Worm (Caenorhabditis elegans) whole organism, L1 larva: ENCODE data around the gene F53B3.5.

Source experiments
- C04F5.9 ChIP-seq: sonication (generic microtip); optimal IDR thresholded peaks from 2 replicates; lab custom pipeline; 2016; ENCODE audit warnings: missing genetic modification characterization, missing compliant biosample characterization
- C16A3.4 ChIP-seq: fragments of 150-350 bp; optimal IDR thresholded peaks from 2 replicates; lab custom pipeline; 2014; ENCODE audit warnings: missing biosample characterization, missing genetic modification characterization
- C34B4.2 ChIP-seq: sonication (generic microtip); optimal IDR thresholded peaks from 2 replicates; lab custom pipeline; 2017; ENCODE audit warnings: mild to moderate bottlenecking, missing genetic modification characterization, missing compliant biosample characterization
- Y116A8C.19 ChIP-seq: sonication (generic microtip); optimal IDR thresholded peaks from 2 replicates; lab custom pipeline; 2016; ENCODE audit warnings: missing compliant biosample characterization, missing genetic modification characterization, borderline replicate concordance
- aha-1 ChIP-seq: fragments of 150-350 bp; optimal IDR thresholded peaks from 2 replicates; lab custom pipeline; 2014; ENCODE audit warnings: missing biosample characterization, missing genetic modification characterization
- ama-1 ChIP-seq: fragments of 150-350 bp; optimal IDR thresholded peaks from 2 replicates; lab custom pipeline; 2014
- ceh-63 ChIP-seq: fragments of 200-800 bp; sonication (Bioruptor generic); optimal IDR thresholded peaks from 2 replicates; lab custom pipeline; 2018; ENCODE audit warnings: mild to moderate bottlenecking, missing genetic modification characterization, missing compliant biosample characterization
- ceh-8 ChIP-seq: fragments of 200-800 bp; sonication (Bioruptor generic); optimal IDR thresholded peaks from 2 replicates; lab custom pipeline; 2018; ENCODE audit warnings: mild to moderate bottlenecking, missing genetic modification characterization, moderate library complexity, missing compliant biosample characterization
- ceh-82 ChIP-seq, 3 experiments: fragments of 150-350 bp in 1 of 3; sonication (generic microtip) in 2 of 3; optimal IDR thresholded peaks; 2 replicates each; lab custom pipeline; 2014 to 2017; ENCODE audit warnings: missing biosample characterization in 3 of 3, missing genetic modification characterization in 3 of 3
- ceh-90 ChIP-seq: sonication (generic microtip); optimal IDR thresholded peaks from 2 replicates; lab custom pipeline; 2016; ENCODE audit warnings: missing genetic modification characterization, missing compliant biosample characterization
- ces-1 ChIP-seq: fragments of 150-350 bp; optimal IDR thresholded peaks from 2 replicates; lab custom pipeline; 2014; ENCODE audit warnings: missing biosample characterization, missing genetic modification reagents, missing genetic modification characterization
- efl-1 ChIP-seq, 4 experiments: fragments of 150-350 bp; optimal IDR thresholded peaks in 3 of 4; peaks in 1 of 4; 1 replicate in 1 of 4; 2 replicates in 3 of 4; lab custom pipeline; 2014; ENCODE audit warnings: missing biosample characterization in 2 of 4, missing genetic modification characterization in 2 of 4, missing genetic modification reagents in 2 of 4
- elt-2 ChIP-seq: sonication (generic microtip); optimal IDR thresholded peaks from 2 replicates; lab custom pipeline; 2016; ENCODE audit warnings: missing genetic modification characterization, mild to moderate bottlenecking, inconsistent platforms, missing compliant biosample characterization, missing genetic modification reagents
- elt-3 ChIP-seq, 6 experiments: fragments of 150-350 bp in 1 of 6; sonication (generic microtip); optimal IDR thresholded peaks; 2 replicates each; lab custom pipeline; 2017 to 2018; ENCODE audit warnings: missing biosample characterization in 6 of 6, missing genetic modification characterization in 6 of 6, inconsistent platforms in 1 of 6
- ets-5 ChIP-seq: fragments of 200-800 bp; sonication (Bioruptor generic); IDR thresholded peaks from 2 replicates; pipeline ENCODE4 v1.3.6; 2022; ENCODE audit warnings: missing genetic modification characterization, missing compliant biosample characterization
- grh-1 ChIP-seq: fragments of 200-800 bp; sonication (Bioruptor generic); IDR thresholded peaks from 2 replicates; pipeline ENCODE4 v1.3.6; 2022; ENCODE audit warnings: missing genetic modification reagents, missing genetic modification characterization, missing compliant biosample characterization
- hlh-17 ChIP-seq: fragments of 200-800 bp; sonication (Bioruptor generic); optimal IDR thresholded peaks from 2 replicates; lab custom pipeline; 2018; ENCODE audit warnings: missing genetic modification characterization, mild to moderate bottlenecking, missing compliant biosample characterization, moderate library complexity, borderline replicate concordance
- hlh-4 ChIP-seq: sonication (generic microtip); optimal IDR thresholded peaks from 2 replicates; lab custom pipeline; 2016; ENCODE audit warnings: mild to moderate bottlenecking, missing genetic modification characterization, missing compliant biosample characterization
- hpl-2 ChIP-seq: fragments of 150-350 bp; optimal IDR thresholded peaks from 2 replicates; lab custom pipeline; 2014; ENCODE audit warnings: missing biosample characterization, missing genetic modification reagents, missing genetic modification characterization
- isw-1 ChIP-seq: fragments of 200-800 bp; sonication (Bioruptor generic); IDR thresholded peaks from 2 replicates; pipeline ENCODE4 v1.3.6; 2022; ENCODE audit warnings: missing genetic modification characterization, missing compliant biosample characterization
- jun-1 ChIP-seq: fragments of 150-350 bp; optimal IDR thresholded peaks from 2 replicates; lab custom pipeline; 2014; ENCODE audit warnings: missing biosample characterization, missing genetic modification reagents, missing genetic modification characterization
- lin-14 ChIP-seq: fragments of 200-800 bp; sonication (Bioruptor generic); optimal IDR thresholded peaks from 2 replicates; lab custom pipeline; 2018; ENCODE audit warnings: mild to moderate bottlenecking, missing genetic modification characterization, moderate library complexity, missing compliant biosample characterization
- lin-35 ChIP-seq, 2 experiments: fragments of 150-350 bp; optimal IDR thresholded peaks; 2 replicates each; lab custom pipeline; 2014; ENCODE audit warnings: missing biosample characterization in 2 of 2, missing genetic modification characterization in 2 of 2, missing genetic modification reagents in 2 of 2
- lir-3 ChIP-seq: sonication (generic microtip); optimal IDR thresholded peaks from 2 replicates; lab custom pipeline; 2016; ENCODE audit warnings: mild to moderate bottlenecking, missing genetic modification characterization, moderate library complexity, missing compliant biosample characterization; ENCODE audit not compliant: poor library complexity
- mdl-1 ChIP-seq, 2 experiments: fragments of 150-350 bp; optimal IDR thresholded peaks; 2 replicates each; lab custom pipeline; 2014 to 2017; ENCODE audit warnings: missing biosample characterization in 2 of 2, missing genetic modification characterization in 2 of 2, inconsistent platforms in 1 of 2
- mef-2 ChIP-seq: fragments of 150-350 bp; optimal IDR thresholded peaks from 2 replicates; lab custom pipeline; 2014; ENCODE audit warnings: missing biosample characterization, missing genetic modification characterization
- mep-1 ChIP-seq: fragments of 150-350 bp; optimal IDR thresholded peaks from 2 replicates; lab custom pipeline; 2014; ENCODE audit warnings: missing biosample characterization, missing genetic modification characterization
- nhr-12 ChIP-seq: sonication (generic microtip); optimal IDR thresholded peaks from 2 replicates; lab custom pipeline; 2017; ENCODE audit warnings: missing biosample characterization, missing genetic modification characterization
- nhr-19 ChIP-seq: fragments of 200-800 bp; sonication (Bioruptor generic); conservative IDR thresholded peaks from 2 replicates; pipeline ENCODE4 v1.3.6; 2022; ENCODE audit warnings: missing genetic modification characterization, missing compliant biosample characterization
- nhr-20 ChIP-seq: sonication (generic microtip); optimal IDR thresholded peaks from 2 replicates; lab custom pipeline; 2016; ENCODE audit warnings: mild to moderate bottlenecking, missing genetic modification characterization, missing compliant biosample characterization
- nhr-237 ChIP-seq: fragments of 150-350 bp; optimal IDR thresholded peaks from 2 replicates; lab custom pipeline; 2014; ENCODE audit warnings: missing biosample characterization, missing genetic modification characterization
- nhr-28 ChIP-seq: fragments of 150-350 bp; optimal IDR thresholded peaks from 2 replicates; lab custom pipeline; 2014; ENCODE audit warnings: missing biosample characterization, missing genetic modification characterization
- nhr-71 ChIP-seq: sonication (generic microtip); optimal IDR thresholded peaks from 2 replicates; lab custom pipeline; 2016; ENCODE audit warnings: mild to moderate bottlenecking, missing genetic modification characterization, moderate library complexity, missing compliant biosample characterization
- nhr-84 ChIP-seq: sonication (generic microtip); optimal IDR thresholded peaks from 2 replicates; lab custom pipeline; 2017; ENCODE audit warnings: missing biosample characterization, missing genetic modification characterization
- nhr-90 ChIP-seq: sonication (generic microtip); optimal IDR thresholded peaks from 2 replicates; lab custom pipeline; 2016; ENCODE audit warnings: mild to moderate bottlenecking, missing genetic modification characterization, missing compliant biosample characterization; ENCODE audit not compliant: poor library complexity
- pax-3 ChIP-seq: fragments of 200-800 bp; sonication (Bioruptor generic); optimal IDR thresholded peaks from 2 replicates; lab custom pipeline; 2018; ENCODE audit warnings: mild to moderate bottlenecking, missing genetic modification characterization, moderate library complexity, missing compliant biosample characterization
- rnt-1 ChIP-seq: sonication (generic microtip); optimal IDR thresholded peaks from 2 replicates; lab custom pipeline; 2016; ENCODE audit warnings: mild to moderate bottlenecking, missing genetic modification characterization, moderate library complexity, missing compliant biosample characterization
- skn-1 ChIP-seq: fragments of 150-350 bp; optimal IDR thresholded peaks from 2 replicates; lab custom pipeline; 2014; ENCODE audit warnings: missing biosample characterization, missing genetic modification characterization
- snu-23 ChIP-seq: sonication (generic microtip); optimal IDR thresholded peaks from 2 replicates; lab custom pipeline; 2016; ENCODE audit warnings: missing genetic modification characterization, missing compliant biosample characterization
- sox-4 ChIP-seq: sonication (generic microtip); optimal IDR thresholded peaks from 2 replicates; lab custom pipeline; 2016; ENCODE audit warnings: missing genetic modification characterization, missing compliant biosample characterization
- sptf-1 ChIP-seq: fragments of 150-350 bp; optimal IDR thresholded peaks from 2 replicates; lab custom pipeline; 2014; ENCODE audit warnings: missing biosample characterization, missing genetic modification characterization
- swsn-7 ChIP-seq: sonication (generic microtip); optimal IDR thresholded peaks from 2 replicates; lab custom pipeline; 2016; ENCODE audit warnings: missing genetic modification characterization, missing compliant biosample characterization
- tbx-2 ChIP-seq: sonication (generic microtip); optimal IDR thresholded peaks from 2 replicates; lab custom pipeline; 2016; ENCODE audit warnings: missing genetic modification characterization, missing compliant biosample characterization
- tlp-1 ChIP-seq: fragments of 150-350 bp; optimal IDR thresholded peaks from 2 replicates; lab custom pipeline; 2014; ENCODE audit warnings: missing biosample characterization, missing genetic modification characterization
- unc-30 ChIP-seq: sonication (generic microtip); optimal IDR thresholded peaks from 2 replicates; lab custom pipeline; 2017; ENCODE audit warnings: missing biosample characterization, missing genetic modification characterization
- unc-62 ChIP-seq: fragments of 150-350 bp; optimal IDR thresholded peaks from 2 replicates; lab custom pipeline; 2014; ENCODE audit warnings: missing biosample characterization, missing genetic modification reagents, missing genetic modification characterization
- unc-98 ChIP-seq: fragments of 200-800 bp; sonication (Bioruptor generic); IDR thresholded peaks from 2 replicates; pipeline ENCODE4 v1.3.6; 2022; ENCODE audit warnings: missing genetic modification characterization, missing compliant biosample characterization
- xbp-1 ChIP-seq: sonication (generic microtip); optimal IDR thresholded peaks from 2 replicates; lab custom pipeline; 2016; ENCODE audit warnings: missing genetic modification characterization, missing compliant biosample characterization
- zag-1 ChIP-seq: fragments of 150-350 bp; optimal IDR thresholded peaks from 2 replicates; lab custom pipeline; 2014; ENCODE audit warnings: missing biosample characterization, missing genetic modification characterization
- zip-4 ChIP-seq: fragments of 200-800 bp; sonication (Bioruptor generic); optimal IDR thresholded peaks from 2 replicates; lab custom pipeline; 2018; ENCODE audit warnings: mild to moderate bottlenecking, missing genetic modification characterization, moderate library complexity, missing compliant biosample characterization
- ztf-11 ChIP-seq, 2 experiments: sonication (generic microtip); optimal IDR thresholded peaks; 2 replicates each; lab custom pipeline; 2016 to 2017; ENCODE audit warnings: missing genetic modification characterization in 2 of 2, missing biosample characterization in 1 of 2, missing compliant biosample characterization in 1 of 2
- ztf-4 ChIP-seq: fragments of 150-350 bp; optimal IDR thresholded peaks from 2 replicates; lab custom pipeline; 2014; ENCODE audit warnings: missing biosample characterization, missing genetic modification characterization

The F53B3.5 gene

DNA sequence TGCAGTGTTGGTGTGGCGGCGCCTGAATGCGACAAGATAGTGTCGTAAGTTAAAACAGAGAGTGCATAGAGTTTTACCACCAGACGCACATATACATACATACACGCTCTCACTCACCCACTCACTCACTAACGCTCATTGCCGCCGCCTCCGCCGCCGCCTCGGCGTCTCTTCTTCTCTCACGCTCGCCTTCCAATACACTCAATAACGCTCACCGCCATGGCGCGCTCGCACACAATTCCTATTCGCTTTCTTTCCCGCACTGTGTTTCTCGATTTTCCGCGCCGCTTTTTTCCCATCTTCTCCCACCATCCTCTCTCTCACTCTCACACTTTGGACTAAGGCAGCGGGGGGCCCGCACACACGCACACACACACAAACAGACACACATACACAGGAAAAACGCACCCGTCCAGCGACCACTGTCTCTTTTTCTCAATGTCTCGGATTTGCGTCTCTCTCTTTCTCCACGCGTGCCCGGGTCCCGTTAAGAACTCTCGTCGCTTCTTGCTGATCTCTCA, 26.9 kb downstream of the F53B3.5 start, which contains the start of gene kin-29 (continued):
- TF ChIP-seq C04F5.9 (tag; lab: Kevin White, UChicago): peak; percentile 24
- TF ChIP-seq C34B4.2 (tag; lab: Kevin White, UChicago): no peak
- peak in 4 of 6 experiments; percentile 4 to 70 (median 39) for TF ChIP-seq elt-3 (tag; optimal IDR thresholded peaks at IDR 0.05; lab: Kevin White, UChicago)
- peak; percentile 90 for TF ChIP-seq tbx-2 (tag; lab: Kevin White, UChicago)
- peak; percentile 71 for TF ChIP-seq nhr-19 (GFP tag; lab: Robert Waterston, UW)
- TF ChIP-seq mdl-1 (tag; optimal IDR thresholded peaks at IDR 0.05; lab: Kevin White, UChicago): peak in 1 of 2 experiments; percentile 84
- peak; percentile 32 for TF ChIP-seq mef-2
- TF ChIP-seq hlh-4 (tag; lab: Kevin White, UChicago): no peak
- TF ChIP-seq unc-98: no peak
- TF ChIP-seq nhr-71 (tag; lab: Kevin White, UChicago): peak; percentile 91
- no peak for TF ChIP-seq ets-5 (GFP tag; lab: Robert Waterston, UW)
- TF ChIP-seq rnt-1 (tag; lab: Kevin White, UChicago): peak; percentile 66
- no peak for TF ChIP-seq ceh-90 (tag; lab: Kevin White, UChicago)
- TF ChIP-seq nhr-12 (tag; lab: Kevin White, UChicago): no peak
- no peak for TF ChIP-seq sptf-1 (tag; lab: Kevin White, UChicago)
- TF ChIP-seq C16A3.4 (tag; lab: Kevin White, UChicago): peak; percentile 86
- peak; percentile 78 for TF ChIP-seq mep-1 (tag; lab: Kevin White, UChicago)
- TF ChIP-seq ces-1 (GFP tag; lab: Kevin White, UChicago): no peak
- TF ChIP-seq sox-4 (tag; lab: Kevin White, UChicago): peak; percentile 51
- peak; percentile 90 for TF ChIP-seq jun-1
- TF ChIP-seq nhr-28: no peak
- peak; percentile 43 for TF ChIP-seq zip-4 (GFP tag; lab: Kevin White, UChicago)
- peak; percentile 43 for TF ChIP-seq nhr-237 (tag; lab: Kevin White, UChicago)
- TF ChIP-seq unc-30 (tag; lab: Kevin White, UChicago): no peak
- TF ChIP-seq ceh-82 (tag; optimal IDR thresholded peaks at IDR 0.05; lab: Kevin White, UChicago): peak; percentile 42 to 90 (median 46)
- peak; percentile 23 for TF ChIP-seq lir-3 (tag; lab: Kevin White, UChicago)
- TF ChIP-seq xbp-1 (tag; lab: Kevin White, UChicago): peak; percentile 77
- peak; percentile 67 for TF ChIP-seq pax-3 (tag; lab: Kevin White, UChicago)
- TF ChIP-seq efl-1 (optimal IDR thresholded peaks at IDR 0.05; lab: Kevin White, UChicago): peak; percentile 42 to 51
- TF ChIP-seq efl-1 (GFP tag; optimal IDR thresholded peaks at IDR 0.05 in 1 of 2; lab: Kevin White, UChicago): peak; percentile 4 to 91
- peak; percentile 92 for TF ChIP-seq swsn-7
- TF ChIP-seq elt-2 (tag; lab: Kevin White, UChicago): peak; percentile 70
- TF ChIP-seq ama-1: no peak
- TF ChIP-seq Y116A8C.19 (tag; lab: Kevin White, UChicago): no peak
- peak; percentile 84 for TF ChIP-seq skn-1 (tag; lab: Kevin White, UChicago)
- TF ChIP-seq grh-1 (GFP tag; lab: Robert Waterston, UW): 0 out of 2 replicates have a peak, but pooled peaks have one; percentile 27
- peak; percentile 48 to 79 for TF ChIP-seq lin-35 (GFP tag; optimal IDR thresholded peaks at IDR 0.05; lab: Kevin White, UChicago)
- no peak for TF ChIP-seq nhr-84 (tag; lab: Kevin White, UChicago)
- peak; percentile 72 for TF ChIP-seq ztf-4 (tag; lab: Kevin White, UChicago)
- no peak for TF ChIP-seq aha-1 (tag; lab: Kevin White, UChicago)
- TF ChIP-seq nhr-90 (tag; lab: Kevin White, UChicago): peak; percentile 82
- no peak for TF ChIP-seq hlh-17 (GFP tag; lab: Kevin White, UChicago)
- TF ChIP-seq ceh-63 (GFP tag; lab: Kevin White, UChicago): no peak
- TF ChIP-seq isw-1 (GFP tag; lab: Robert Waterston, UW): peak; percentile 59
- no peak for TF ChIP-seq zag-1
- TF ChIP-seq hpl-2: peak; percentile 74
- peak; percentile 35 for TF ChIP-seq ceh-8 (GFP tag; lab: Kevin White, UChicago)
- TF ChIP-seq nhr-20 (tag; lab: Kevin White, UChicago): peak; percentile 91
- no peak for TF ChIP-seq unc-62 (GFP tag; lab: Kevin White, UChicago)
- TF ChIP-seq lin-14: peak; percentile 96
- peak in 1 of 2 experiments; percentile 71 for TF ChIP-seq ztf-11 (tag; optimal IDR thresholded peaks at IDR 0.05; lab: Kevin White, UChicago)
- TF ChIP-seq tlp-1 (tag; lab: Kevin White, UChicago): no peak
- TF ChIP-seq snu-23 (GFP tag; lab: Kevin White, UChicago): peak; percentile 96
